Worm (Caenorhabditis elegans): Measurements from ENCODE around the gene D1005.5.

Gene D1005.5

DNA sequence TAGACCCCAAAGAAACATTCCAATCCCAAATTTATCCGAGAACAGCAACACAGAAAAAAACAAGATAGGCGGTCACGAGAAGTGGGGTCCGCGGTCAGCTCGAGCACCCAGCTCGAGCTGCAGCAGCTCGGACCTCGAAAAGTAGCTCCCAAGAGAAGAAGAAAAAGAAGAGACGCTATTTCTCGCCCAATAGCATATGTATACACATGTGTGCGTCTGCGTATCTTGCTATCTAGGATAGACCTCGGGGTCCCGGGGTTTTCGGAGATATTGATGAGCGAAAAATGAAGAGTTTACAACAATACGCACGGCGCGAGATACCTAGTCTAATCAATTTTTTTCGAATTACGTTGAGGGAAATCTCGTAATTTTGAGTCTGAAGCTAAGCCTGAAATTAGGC lies 49.3 kb upstream of the D1005.5 start (continued):
- no peak for TF ChIP-seq grh-1 (GFP tag; IDR thresholded peaks at IDR 0.05)
- no peak for TF ChIP-seq unc-86 (tag; optimal IDR thresholded peaks at IDR 0.05)
- TF ChIP-seq egl-13 (tag; optimal IDR thresholded peaks at IDR 0.05) = no peak
- peak in 1 of 2 experiments; percentile 8 for TF ChIP-seq lin-35 (GFP tag; optimal IDR thresholded peaks at IDR 0.05)
- TF ChIP-seq sox-4 (tag; optimal IDR thresholded peaks at IDR 0.05) = no peak

DNA sequence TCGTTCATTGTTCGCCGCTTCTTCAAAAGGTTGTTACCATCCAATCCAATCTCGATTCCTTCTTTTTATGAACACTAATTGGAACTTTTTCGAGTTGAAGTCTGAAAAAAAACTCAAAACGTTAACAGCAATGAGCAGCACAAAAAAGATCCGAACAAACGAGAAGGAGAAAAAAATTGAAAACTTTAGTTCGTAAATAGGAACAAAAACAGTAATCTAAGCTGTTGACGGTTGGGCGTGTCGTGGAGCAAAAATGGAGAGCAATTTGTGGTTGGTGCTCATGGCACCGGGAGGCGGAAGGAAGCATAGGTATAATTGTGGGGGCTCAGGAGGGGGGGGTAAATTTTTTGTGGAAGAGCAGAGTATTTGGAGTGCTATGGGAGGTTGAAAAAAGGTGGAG lies 48.6 kb upstream of the D1005.5 start, which contains the start of gene toca-1:
Gene toca-1, minus strand, starts transcription at position 101 of the 400 bp plus-strand sequence.
- no peak for TF ChIP-seq lir-3 (tag; optimal IDR thresholded peaks at IDR 0.05; ENCODE audit: poor library complexity)

DNA sequence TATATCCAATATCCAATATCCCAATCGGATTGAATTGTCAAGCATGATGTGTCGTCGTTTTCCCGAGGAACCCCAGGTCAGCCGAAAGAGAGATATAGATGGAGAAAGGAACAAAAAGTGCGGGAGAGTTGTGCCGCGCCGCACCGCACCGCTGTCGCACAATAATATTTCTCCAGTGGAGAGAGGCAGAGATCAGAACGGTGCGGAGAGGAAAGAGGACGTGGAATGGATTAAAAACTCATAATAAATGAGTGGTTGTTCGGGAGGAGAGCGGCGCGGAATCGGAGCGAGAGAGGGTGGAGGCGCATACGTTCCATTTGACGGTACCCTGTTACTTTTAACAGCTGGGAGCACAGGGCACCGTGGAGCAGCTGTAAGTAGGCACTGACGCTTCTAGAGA lies 44.7 kb upstream of the D1005.5 start:
- TF ChIP-seq nhr-20 (tag; optimal IDR thresholded peaks at IDR 0.05) (no peak), lin-35 (GFP tag; optimal IDR thresholded peaks at IDR 0.05) (no peak), C04F5.9 (tag; optimal IDR thresholded peaks at IDR 0.05) (no peak), hlh-4 (tag; optimal IDR thresholded peaks at IDR 0.05) (no peak), nhr-77 (tag; optimal IDR thresholded peaks at IDR 0.05) (no peak), sox-4 (tag; optimal IDR thresholded peaks at IDR 0.05) (no peak), ets-5 (GFP tag; IDR thresholded peaks at IDR 0.05) (no peak), zag-1 (tag; optimal IDR thresholded peaks at IDR 0.05) (no peak), xbp-1 (tag; optimal IDR thresholded peaks at IDR 0.05) (no peak), ztf-4 (tag; optimal IDR thresholded peaks at IDR 0.05) (no peak), ztf-11 (tag; optimal IDR thresholded peaks at IDR 0.05) (no peak), dsc-1 (tag; optimal IDR thresholded peaks at IDR 0.05) (no peak), hpl-2 (GFP tag; optimal IDR thresholded peaks at IDR 0.05) (no peak), nhr-85 (tag) (no peak)

DNA sequence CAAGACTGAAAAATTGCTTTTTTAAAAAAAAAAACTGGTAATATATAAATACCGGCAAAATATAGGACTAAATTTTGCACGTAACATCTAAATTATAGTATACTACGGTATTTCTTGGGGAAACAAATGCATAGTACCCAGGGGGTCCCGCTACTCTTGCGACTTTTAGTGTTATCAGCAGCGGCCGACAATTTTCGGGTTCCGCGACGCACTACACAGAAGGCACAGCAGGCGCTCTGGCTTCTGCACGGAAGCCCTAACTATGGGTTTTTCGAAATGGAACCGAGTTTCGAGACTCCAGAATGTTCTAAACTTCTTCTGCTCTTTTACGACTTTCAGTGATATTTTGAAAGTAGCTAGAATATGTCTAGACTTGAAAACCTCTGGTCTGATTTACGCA lies 43.8 kb upstream of the D1005.5 start:
- TF ChIP-seq snpc-4 (tag; optimal IDR thresholded peaks at IDR 0.05) (peak; percentile 84), elt-3 (tag; optimal IDR thresholded peaks at IDR 0.05) (no peak), aly-2 (tag; optimal IDR thresholded peaks at IDR 0.05) (no peak), aha-1 (tag; optimal IDR thresholded peaks at IDR 0.05) (no peak)

DNA sequence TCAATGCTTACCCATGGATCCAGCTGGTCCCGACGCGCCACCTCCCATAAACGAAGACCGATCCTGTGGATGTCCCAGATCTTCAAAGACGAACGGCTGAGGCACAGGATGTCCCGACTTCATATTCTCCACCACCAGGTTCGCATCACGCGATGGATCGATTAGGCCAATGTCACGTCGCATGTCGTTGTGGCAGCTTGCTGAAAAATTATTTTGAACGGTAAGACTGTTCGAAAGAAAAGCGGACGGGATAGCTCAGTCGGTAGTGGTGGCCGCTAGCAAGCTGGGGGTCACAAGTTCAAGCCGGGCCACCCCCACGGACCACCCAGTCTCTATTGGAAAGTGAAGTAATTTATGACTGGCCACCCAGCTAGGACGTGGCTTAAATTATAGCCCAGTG lies 40.4 kb upstream of the D1005.5 start:
- TF ChIP-seq nhr-47 (tag; optimal IDR thresholded peaks at IDR 0.05) (no peak), swsn-7 (tag; optimal IDR thresholded peaks at IDR 0.05) (no peak), vab-15 (tag; optimal IDR thresholded peaks at IDR 0.05) (no peak), unc-98 (GFP tag; IDR thresholded peaks at IDR 0.05) (no peak), mef-2 (tag; optimal IDR thresholded peaks at IDR 0.05) (no peak), mab-9 (GFP tag; IDR thresholded peaks at IDR 0.05) (no peak), mdl-1 (tag; optimal IDR thresholded peaks at IDR 0.05) (no peak), mep-1 (tag; optimal IDR thresholded peaks at IDR 0.05) (no peak), grh-1 (GFP tag; IDR thresholded peaks at IDR 0.05) (no peak), efl-1 (optimal IDR thresholded peaks at IDR 0.05) (no peak), efl-1 (GFP tag; optimal IDR thresholded peaks at IDR 0.05 in 1 of 2) (no peak), egl-13 (tag; optimal IDR thresholded peaks at IDR 0.05) (no peak), sup-37 (GFP tag; optimal IDR thresholded peaks at IDR 0.05) (no peak)

DNA sequence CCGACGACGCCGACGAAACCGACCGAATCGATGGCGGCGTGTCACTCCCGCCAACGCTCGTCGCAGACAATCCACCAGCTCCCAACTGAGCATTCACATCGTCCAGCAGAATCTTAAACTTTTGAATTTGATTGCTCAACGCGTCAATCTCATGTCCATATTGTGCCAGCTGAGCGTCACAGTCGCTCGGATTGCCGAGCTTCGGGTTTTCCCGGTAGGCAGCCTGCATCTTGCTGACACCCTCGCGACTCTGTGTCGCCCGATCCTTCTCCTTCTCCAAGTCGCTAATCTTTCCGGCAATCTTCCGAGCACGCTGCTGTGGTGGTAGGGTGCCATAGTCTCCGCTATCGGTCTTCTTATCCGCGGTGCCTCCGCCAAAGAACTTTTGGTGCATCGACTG lies 39.5 kb upstream of the D1005.5 start:
- no peak for TF ChIP-seq lin-39 (tag; optimal IDR thresholded peaks at IDR 0.05)
- TF ChIP-seq lin-13 (GFP tag; optimal IDR thresholded peaks at IDR 0.05) = no peak
- no peak for TF ChIP-seq mab-9 (GFP tag; IDR thresholded peaks at IDR 0.05)
- no peak for TF ChIP-seq aly-2 (tag; optimal IDR thresholded peaks at IDR 0.05)
- no peak for TF ChIP-seq nhr-12 (tag; optimal IDR thresholded peaks at IDR 0.05)
- no peak for TF ChIP-seq unc-62 (GFP tag; optimal IDR thresholded peaks at IDR 0.05)
- TF ChIP-seq nhr-77 (tag; optimal IDR thresholded peaks at IDR 0.05) = no peak
- TF ChIP-seq nhr-47 (tag; optimal IDR thresholded peaks at IDR 0.05) = no peak
- TF ChIP-seq snu-23 (GFP tag; optimal IDR thresholded peaks at IDR 0.05) = no peak
- TF ChIP-seq ets-5 (GFP tag; IDR thresholded peaks at IDR 0.05) = no peak
- no peak for TF ChIP-seq unc-86 (tag; optimal IDR thresholded peaks at IDR 0.05)
- TF ChIP-seq blmp-1 (tag; optimal IDR thresholded peaks at IDR 0.05) = no peak
- TF ChIP-seq skn-1 (tag; optimal IDR thresholded peaks at IDR 0.05) = no peak
- no peak for TF ChIP-seq zag-1 (tag; optimal IDR thresholded peaks at IDR 0.05)
- TF ChIP-seq sptf-1 (tag; optimal IDR thresholded peaks at IDR 0.05) = no peak
- TF ChIP-seq C34B4.2 (tag; optimal IDR thresholded peaks at IDR 0.05) = no peak
- no peak for TF ChIP-seq sox-4 (tag; optimal IDR thresholded peaks at IDR 0.05)
- no peak for TF ChIP-seq ama-1 (optimal IDR thresholded peaks at IDR 0.05)
